Worm (Caenorhabditis elegans) whole organism, L4 larva: Measurements from ENCODE around the gene odr-7.

Source experiments
- F10B5.3 ChIP-seq: sonication (generic microtip); optimal IDR thresholded peaks from 2 replicates; lab custom pipeline; 2016; ENCODE audit warnings: mild to moderate bottlenecking, missing genetic modification characterization, missing compliant biosample characterization
- R02D3.7 ChIP-seq: fragments of 150-350 bp; sonication (generic microtip); optimal IDR thresholded peaks from 3 replicates; lab custom pipeline; 2014; ENCODE audit warnings: missing biosample characterization, missing genetic modification characterization
- T20F7.1 ChIP-seq: fragments of 200-800 bp; sonication (Bioruptor generic); optimal IDR thresholded peaks from 2 replicates; lab custom pipeline; 2018; ENCODE audit warnings: mild to moderate bottlenecking, missing genetic modification characterization, missing compliant biosample characterization
- T26A8.4 ChIP-seq: fragments of 200-800 bp; sonication (Bioruptor generic); IDR thresholded peaks from 2 replicates; pipeline ENCODE4 v1.3.6; 2022; ENCODE audit warnings: missing genetic modification characterization, missing compliant biosample characterization
- ZK337.2 ChIP-seq: fragments of 200-800 bp; sonication (Bioruptor generic); IDR thresholded peaks from 2 replicates; pipeline ENCODE4 v1.3.6; 2022; ENCODE audit warnings: missing genetic modification reagents, missing genetic modification characterization, missing compliant biosample characterization
- aly-2 ChIP-seq: sonication (generic microtip); optimal IDR thresholded peaks from 2 replicates; lab custom pipeline; 2018; ENCODE audit warnings: missing biosample characterization, missing genetic modification characterization
- arid-1 ChIP-seq: fragments of 200-800 bp; sonication (Bioruptor generic); conservative IDR thresholded peaks from 2 replicates; pipeline ENCODE4 v1.3.6; 2022; ENCODE audit warnings: missing genetic modification reagents, missing genetic modification characterization, missing compliant biosample characterization
- attf-4 ChIP-seq: sonication (generic microtip); optimal IDR thresholded peaks from 3 replicates; lab custom pipeline; 2017; ENCODE audit warnings: missing biosample characterization, missing genetic modification characterization
- ceh-20 ChIP-seq: fragments of 200-800 bp; sonication (Bioruptor generic); IDR thresholded peaks from 2 replicates; pipeline ENCODE4 v1.3.6; 2022; ENCODE audit warnings: missing genetic modification reagents, missing genetic modification characterization, missing compliant biosample characterization
- ceh-28 ChIP-seq: fragments of 150-350 bp; optimal IDR thresholded peaks from 2 replicates; lab custom pipeline; 2014; ENCODE audit warnings: missing biosample characterization, missing genetic modification reagents, missing genetic modification characterization
- ceh-32 ChIP-seq: sonication (generic microtip); optimal IDR thresholded peaks from 2 replicates; lab custom pipeline; 2016; ENCODE audit warnings: mild to moderate bottlenecking, missing genetic modification characterization, missing compliant biosample characterization; ENCODE audit not compliant: poor library complexity
- ceh-62 ChIP-seq: sonication (generic microtip); optimal IDR thresholded peaks from 2 replicates; lab custom pipeline; 2017; ENCODE audit warnings: missing biosample characterization, missing genetic modification characterization
- ces-1 ChIP-seq: fragments of 150-350 bp; sonication (generic microtip); optimal IDR thresholded peaks from 4 replicates; lab custom pipeline; 2014; ENCODE audit warnings: missing biosample characterization, missing genetic modification reagents, missing genetic modification characterization
- daf-12 ChIP-seq: fragments of 150-350 bp; optimal IDR thresholded peaks from 2 replicates; lab custom pipeline; 2014; ENCODE audit warnings: missing biosample characterization, missing genetic modification reagents, missing genetic modification characterization
- daf-19 ChIP-seq: fragments of 200-800 bp; sonication (Bioruptor generic); conservative IDR thresholded peaks from 2 replicates; pipeline ENCODE4 v1.3.6; 2022; ENCODE audit warnings: missing genetic modification characterization, missing compliant biosample characterization
- dmd-6 ChIP-seq: fragments of 200-800 bp; sonication (Bioruptor generic); IDR thresholded peaks from 2 replicates; pipeline ENCODE4 v1.3.6; 2022; ENCODE audit warnings: missing genetic modification reagents, missing genetic modification characterization, missing compliant biosample characterization
- dmd-8 ChIP-seq: fragments of 200-800 bp; sonication (Bioruptor generic); IDR thresholded peaks from 2 replicates; pipeline ENCODE4 v1.3.6; 2022; ENCODE audit warnings: missing genetic modification characterization, missing compliant biosample characterization
- dve-1 ChIP-seq: sonication (generic microtip); optimal IDR thresholded peaks from 2 replicates; lab custom pipeline; 2017; ENCODE audit warnings: antibody characterized with exemption, mild to moderate bottlenecking, missing genetic modification characterization, missing compliant biosample characterization; ENCODE audit not compliant: insufficient read depth
- fkh-10 ChIP-seq: fragments of 150-350 bp; optimal IDR thresholded peaks from 2 replicates; lab custom pipeline; 2014; ENCODE audit warnings: missing biosample characterization, missing genetic modification reagents, missing genetic modification characterization
- fos-1 ChIP-seq: fragments of 150-350 bp; optimal IDR thresholded peaks from 2 replicates; lab custom pipeline; 2014; ENCODE audit warnings: missing biosample characterization, missing genetic modification characterization
- gei-8 ChIP-seq: fragments of 200-800 bp; sonication (Bioruptor generic); optimal IDR thresholded peaks from 2 replicates; lab custom pipeline; 2018; ENCODE audit warnings: mild to moderate bottlenecking, missing genetic modification characterization, missing compliant biosample characterization
- hlh-11 ChIP-seq: fragments of 200-800 bp; sonication (Bioruptor generic); optimal IDR thresholded peaks from 2 replicates; lab custom pipeline; 2018; ENCODE audit warnings: mild to moderate bottlenecking, missing genetic modification characterization, missing compliant biosample characterization
- hlh-30 ChIP-seq: sonication (generic microtip); optimal IDR thresholded peaks from 2 replicates; lab custom pipeline; 2017; ENCODE audit warnings: antibody characterized with exemption, mild to moderate bottlenecking, missing genetic modification characterization, missing compliant biosample characterization; ENCODE audit not compliant: insufficient read depth
- hmg-1.1 ChIP-seq: fragments of 200-800 bp; sonication (Bioruptor generic); IDR thresholded peaks from 2 replicates; pipeline ENCODE4 v1.3.6; 2022; ENCODE audit warnings: missing genetic modification reagents, missing genetic modification characterization, missing compliant biosample characterization
- jun-1 ChIP-seq: fragments of 150-350 bp; optimal IDR thresholded peaks from 2 replicates; lab custom pipeline; 2014; ENCODE audit warnings: missing biosample characterization, missing genetic modification reagents, missing genetic modification characterization
- lin-1 ChIP-seq: fragments of 200-800 bp; sonication (Bioruptor generic); IDR thresholded peaks from 2 replicates; pipeline ENCODE4 v1.3.6; 2022; ENCODE audit warnings: missing genetic modification reagents, missing genetic modification characterization, missing compliant biosample characterization
- lin-15B ChIP-seq: fragments of 150-350 bp; sonication (generic microtip); optimal IDR thresholded peaks from 3 replicates; lab custom pipeline; 2014; ENCODE audit warnings: missing biosample characterization, missing genetic modification characterization
- lin-29 ChIP-seq: fragments of 200-800 bp; sonication (Bioruptor generic); IDR thresholded peaks from 2 replicates; pipeline ENCODE4 v1.3.6; 2022; ENCODE audit warnings: missing genetic modification reagents, missing genetic modification characterization, missing compliant biosample characterization
- lin-39 ChIP-seq: fragments of 150-350 bp; optimal IDR thresholded peaks from 2 replicates; lab custom pipeline; 2014; ENCODE audit warnings: missing biosample characterization, missing genetic modification reagents, missing genetic modification characterization
- lsy-2 ChIP-seq, 2 experiments: fragments of 150-350 bp in 1 of 2; sonication (generic microtip) in 1 of 2; optimal IDR thresholded peaks; 2 replicates each; lab custom pipeline; 2014 to 2017; ENCODE audit warnings: missing biosample characterization in 2 of 2, missing genetic modification characterization in 2 of 2
- madf-5 ChIP-seq, 2 experiments: fragments of 200-800 bp; sonication (Bioruptor generic); IDR thresholded peaks; 2 replicates each; pipeline ENCODE4 v1.3.6; 2022; ENCODE audit warnings: missing compliant biosample characterization in 2 of 2, missing genetic modification characterization in 2 of 2
- madf-9 ChIP-seq: fragments of 200-800 bp; sonication (Bioruptor generic); conservative IDR thresholded peaks from 2 replicates; pipeline ENCODE4 v1.3.6; 2022; ENCODE audit warnings: missing genetic modification reagents, missing genetic modification characterization, missing compliant biosample characterization
- mdt-29 ChIP-seq: fragments of 200-800 bp; sonication (Bioruptor generic); IDR thresholded peaks from 2 replicates; pipeline ENCODE4 v1.3.6; 2022; ENCODE audit warnings: missing genetic modification reagents, missing genetic modification characterization, missing compliant biosample characterization
- mep-1 ChIP-seq: fragments of 150-350 bp; sonication (generic microtip); optimal IDR thresholded peaks from 3 replicates; lab custom pipeline; 2014; ENCODE audit warnings: missing biosample characterization, missing genetic modification characterization
- mxl-3 ChIP-seq: fragments of 200-800 bp; sonication (Bioruptor generic); optimal IDR thresholded peaks from 2 replicates; lab custom pipeline; 2018; ENCODE audit warnings: mild to moderate bottlenecking, missing genetic modification characterization, missing compliant biosample characterization
- nhr-10 ChIP-seq: fragments of 150-350 bp; optimal IDR thresholded peaks from 2 replicates; lab custom pipeline; 2014; ENCODE audit warnings: missing biosample characterization, missing genetic modification characterization
- nhr-102 ChIP-seq: sonication (generic microtip); optimal IDR thresholded peaks from 2 replicates; lab custom pipeline; 2016; ENCODE audit warnings: mild to moderate bottlenecking, missing genetic modification characterization, moderate library complexity, missing compliant biosample characterization
- nhr-6 ChIP-seq: fragments of 150-350 bp; optimal IDR thresholded peaks from 2 replicates; lab custom pipeline; 2014; ENCODE audit warnings: missing biosample characterization, missing genetic modification characterization
- nhr-77 ChIP-seq: fragments of 150-350 bp; optimal IDR thresholded peaks from 2 replicates; lab custom pipeline; 2014; ENCODE audit warnings: missing biosample characterization, missing genetic modification characterization
- pha-4 ChIP-seq, 2 experiments: fragments of 150-350 bp in 1 of 2; fragments of 200-800 bp in 1 of 2; sonication (Bioruptor generic) in 1 of 2; IDR thresholded peaks in 1 of 2; optimal IDR thresholded peaks in 1 of 2; 2 replicates each; pipeline versions ENCODE4 v1.3.6 to Lab custom; 2014 to 2022; ENCODE audit warnings: missing genetic modification characterization in 2 of 2, missing genetic modification reagents in 2 of 2, missing biosample characterization in 1 of 2, missing compliant biosample characterization in 1 of 2
- pqm-1 ChIP-seq: sonication (generic microtip); optimal IDR thresholded peaks from 2 replicates; lab custom pipeline; 2017; ENCODE audit warnings: missing biosample characterization, missing genetic modification characterization
- rbr-2 ChIP-seq: sonication (generic microtip); optimal IDR thresholded peaks from 2 replicates; lab custom pipeline; 2016; ENCODE audit warnings: missing genotype, missing genetic modification characterization, missing compliant biosample characterization
- saeg-2 ChIP-seq: fragments of 200-800 bp; sonication (Bioruptor generic); IDR thresholded peaks from 2 replicates; pipeline ENCODE4 v1.3.6; 2022; ENCODE audit warnings: missing genetic modification reagents, missing genetic modification characterization, missing compliant biosample characterization
- skn-1 ChIP-seq: fragments of 150-350 bp; optimal IDR thresholded peaks from 2 replicates; lab custom pipeline; 2014; ENCODE audit warnings: missing biosample characterization, missing genetic modification characterization
- snpc-1.2 ChIP-seq: fragments of 200-800 bp; sonication (Bioruptor generic); IDR thresholded peaks from 2 replicates; pipeline ENCODE4 v1.3.6; 2022; ENCODE audit warnings: missing genetic modification reagents, missing genetic modification characterization, missing compliant biosample characterization
- tag-97 ChIP-seq: fragments of 200-800 bp; sonication (Bioruptor generic); IDR thresholded peaks from 2 replicates; pipeline ENCODE4 v1.3.6; 2022; ENCODE audit warnings: missing genetic modification characterization, missing compliant biosample characterization
- zag-1 ChIP-seq: fragments of 150-350 bp; optimal IDR thresholded peaks from 2 replicates; lab custom pipeline; 2014; ENCODE audit warnings: missing biosample characterization, missing genetic modification characterization
- zfp-2 ChIP-seq: sonication (generic microtip); optimal IDR thresholded peaks from 2 replicates; lab custom pipeline; 2016; ENCODE audit warnings: mild to moderate bottlenecking, missing genetic modification characterization, missing compliant biosample characterization
- zfp-3 ChIP-seq: fragments of 200-800 bp; sonication (Bioruptor generic); conservative IDR thresholded peaks from 2 replicates; pipeline ENCODE4 v1.3.6; 2022; ENCODE audit warnings: missing genetic modification reagents, missing genetic modification characterization, missing compliant biosample characterization
- ztf-11 ChIP-seq: fragments of 150-350 bp; optimal IDR thresholded peaks from 2 replicates; lab custom pipeline; 2014; ENCODE audit warnings: missing biosample characterization, missing genetic modification characterization

odr-7 gene

ce11 chrX:12509334-12509944 is 48.0 kb upstream of the odr-7 start (continued):
- no peak for TF ChIP-seq ceh-62 (tag; lab: Kevin White, UChicago)
- no peak for TF ChIP-seq pha-4 (GFP tag; IDR thresholded peaks at IDR 0.05; lab: Robert Waterston, UW)
- peak; percentile 33 for TF ChIP-seq pha-4 (tag; optimal IDR thresholded peaks at IDR 0.05; lab: Kevin White, UChicago)
- peak; percentile 92 for TF ChIP-seq hlh-11 (tag; lab: Kevin White, UChicago)
- TF ChIP-seq aly-2 (tag; lab: Kevin White, UChicago): no peak
- TF ChIP-seq R02D3.7 (tag; lab: Kevin White, UChicago): no peak
- TF ChIP-seq dmd-6 (GFP tag; lab: Robert Waterston, UW): peak; percentile 93
- no peak for TF ChIP-seq mdt-29
- peak; percentile 80 for TF ChIP-seq hlh-30
- no peak for TF ChIP-seq madf-9 (GFP tag; lab: Robert Waterston, UW)
- no peak for TF ChIP-seq jun-1 (tag; lab: Kevin White, UChicago)
- TF ChIP-seq zag-1 (tag; lab: Kevin White, UChicago): no peak
- no peak for TF ChIP-seq dmd-8 (GFP tag; lab: Robert Waterston, UW)
- TF ChIP-seq saeg-2 (GFP tag; lab: Robert Waterston, UW): 0 out of 2 replicates have a peak, but pooled peaks have one; percentile 32
- no peak for TF ChIP-seq ceh-28
- TF ChIP-seq arid-1 (GFP tag; lab: Robert Waterston, UW): no peak
- no peak for TF ChIP-seq ceh-32
- TF ChIP-seq lsy-2 (tag; optimal IDR thresholded peaks at IDR 0.05; lab: Kevin White, UChicago): peak in 1 of 2 experiments; percentile 68
- TF ChIP-seq rbr-2 (tag; lab: Kevin White, UChicago): no peak
- TF ChIP-seq nhr-6 (tag; lab: Kevin White, UChicago): no peak
- TF ChIP-seq ces-1 (GFP tag; lab: Kevin White, UChicago): no peak
- no peak for TF ChIP-seq lin-15B
- no peak for TF ChIP-seq lin-39 (tag; lab: Kevin White, UChicago)
- TF ChIP-seq fos-1 (tag; lab: Kevin White, UChicago): no peak
- no peak for TF ChIP-seq skn-1
- TF ChIP-seq tag-97 (GFP tag; lab: Robert Waterston, UW): no peak
- TF ChIP-seq pqm-1 (tag; lab: Kevin White, UChicago): peak; percentile 86
- no peak for TF ChIP-seq fkh-10 (GFP tag; lab: Kevin White, UChicago)
- no peak for TF ChIP-seq zfp-3 (GFP tag; lab: Robert Waterston, UW)
- TF ChIP-seq zfp-2: no peak
- peak; percentile 92 for TF ChIP-seq dve-1 (tag; lab: Kevin White, UChicago)
- no peak for TF ChIP-seq ZK337.2 (GFP tag; lab: Robert Waterston, UW)
- TF ChIP-seq, all 104 proteins: peak for 30

ce11 chrX:12503288-12503803 is 41.9 kb upstream of the odr-7 start, which contains the start of gene sdz-19:
Gene sdz-19 (minus strand): TSS chrX:12503338.
- TF ChIP-seq lin-29 (no peak), snpc-1.2 (GFP tag; lab: Robert Waterston, UW) (peak; percentile 15; the same call in 1 of the 2 replicates), skn-1 (no peak), T20F7.1 (GFP tag; lab: Kevin White, UChicago) (no peak), nhr-10 (tag; lab: Kevin White, UChicago) (no peak), ztf-11 (tag; lab: Kevin White, UChicago) (no peak), mxl-3 (GFP tag; lab: Kevin White, UChicago) (no peak), mep-1 (no peak), nhr-77 (tag; lab: Kevin White, UChicago) (no peak), ceh-62 (tag; lab: Kevin White, UChicago) (no peak), attf-4 (no peak), F10B5.3 (tag; lab: Kevin White, UChicago) (no peak), aly-2 (tag; lab: Kevin White, UChicago) (no peak), gei-8 (GFP tag; lab: Kevin White, UChicago) (no peak), T26A8.4 (GFP tag; lab: Robert Waterston, UW) (peak; percentile 34; the same call in 1 of the 2 replicates), daf-19 (GFP tag; lab: Robert Waterston, UW) (no peak), madf-5 (GFP tag; IDR thresholded peaks at IDR 0.05; lab: Robert Waterston, UW) (0 out of 4 replicates have a peak, but pooled peaks of 1 of the 2 experiments have one; percentile 6), hmg-1.1 (GFP tag; lab: Robert Waterston, UW) (no peak), ceh-20 (GFP tag; lab: Robert Waterston, UW) (no peak), lin-1 (GFP tag; lab: Robert Waterston, UW) (no peak), R02D3.7 (tag; lab: Kevin White, UChicago) (no peak), nhr-102 (tag; lab: Kevin White, UChicago) (peak; percentile 16), hlh-30 (no peak), daf-12 (tag; lab: Kevin White, UChicago) (no peak)
